Fruit fly (Drosophila melanogaster): ENCODE results near the gene CG42300.

dm6 chrX:15552472-15552888 is 3.4 kb downstream of the CG42300 start:
- TF ChIP-seq NfI (GFP tag; optimal IDR thresholded peaks at IDR 0.05) (no peak), ase (GFP tag; IDR thresholded peaks at IDR 0.05) (no peak), CG7928 (GFP tag; optimal IDR thresholded peaks at IDR 0.05) (no peak), Ravus (GFP tag; IDR thresholded peaks at IDR 0.05) (no peak), en (GFP tag; optimal IDR thresholded peaks at IDR 0.05) (no peak), vfl (GFP tag; optimal IDR thresholded peaks at IDR 0.05) (no peak), Neu2 (GFP tag; optimal IDR thresholded peaks at IDR 0.05; ENCODE audit: borderline replicate concordance) (no peak), CTCF (GFP tag; optimal IDR thresholded peaks at IDR 0.05) (no peak)

Measured in whole organism, embryonic.